Worm (Caenorhabditis elegans) whole organism, L4 larva: ENCODE data around the gene srw-32.

Experiments
- F49E8.2 ChIP-seq: sonication (generic microtip); optimal IDR thresholded peaks from 2 replicates; lab custom pipeline; 2016; ENCODE audit warnings: missing compliant biosample characterization, mild to moderate bottlenecking, missing genetic modification characterization, borderline replicate concordance
- Y105C5A.15 ChIP-seq: fragments of 200-800 bp; sonication (Bioruptor generic); IDR thresholded peaks from 2 replicates; pipeline ENCODE4 v1.3.6; 2022; ENCODE audit warnings: missing genetic modification characterization, missing compliant biosample characterization
- arid-1 ChIP-seq: fragments of 200-800 bp; sonication (Bioruptor generic); conservative IDR thresholded peaks from 2 replicates; pipeline ENCODE4 v1.3.6; 2022; ENCODE audit warnings: missing genetic modification reagents, missing genetic modification characterization, missing compliant biosample characterization
- hlh-30 ChIP-seq: sonication (generic microtip); optimal IDR thresholded peaks from 2 replicates; lab custom pipeline; 2017; ENCODE audit warnings: antibody characterized with exemption, mild to moderate bottlenecking, missing genetic modification characterization, missing compliant biosample characterization; ENCODE audit not compliant: insufficient read depth
- lin-15B ChIP-seq: fragments of 150-350 bp; sonication (generic microtip); optimal IDR thresholded peaks from 3 replicates; lab custom pipeline; 2014; ENCODE audit warnings: missing biosample characterization, missing genetic modification characterization
- lsy-2 ChIP-seq, 2 experiments: fragments of 150-350 bp in 1 of 2; sonication (generic microtip) in 1 of 2; optimal IDR thresholded peaks; 2 replicates each; lab custom pipeline; 2014 to 2017; ENCODE audit warnings: missing biosample characterization in 2 of 2, missing genetic modification characterization in 2 of 2
- mxl-2 ChIP-seq: fragments of 200-800 bp; sonication (Bioruptor generic); conservative IDR thresholded peaks from 2 replicates; pipeline ENCODE4 v1.3.6; 2022; ENCODE audit warnings: missing genetic modification reagents, missing genetic modification characterization, missing compliant biosample characterization
- nhr-28 ChIP-seq: fragments of 150-350 bp; optimal IDR thresholded peaks from 2 replicates; lab custom pipeline; 2014; ENCODE audit warnings: missing biosample characterization, missing genetic modification characterization
- ztf-11 ChIP-seq: fragments of 150-350 bp; optimal IDR thresholded peaks from 2 replicates; lab custom pipeline; 2014; ENCODE audit warnings: missing biosample characterization, missing genetic modification characterization

- no peak for TF ChIP-seq F49E8.2
- TF ChIP-seq lin-15B (tag; lab: Kevin White, UChicago): no peak
- TF ChIP-seq lsy-2 (tag; optimal IDR thresholded peaks at IDR 0.05; lab: Kevin White, UChicago): no peak
- TF ChIP-seq hlh-30 (tag; lab: Kevin White, UChicago): no peak
- no peak for TF ChIP-seq ztf-11 (tag; lab: Kevin White, UChicago)
- no peak for TF ChIP-seq nhr-28
- no peak for TF ChIP-seq arid-1 (GFP tag; lab: Robert Waterston, UW)
- no peak for TF ChIP-seq Y105C5A.15
- TF ChIP-seq mxl-2 (GFP tag; lab: Robert Waterston, UW): no peak
Measured at ce11 chrV:17486034-17486433, 22.6 kb upstream of the srw-32 start, which contains the start of gene scl-24.
